Fruit fly (Drosophila melanogaster) whole organism, prepupa: Measurements from ENCODE around the gene Slob.

Experiments
- Blimp-1 ChIP-seq: fragments of 200-800 bp; sonication (Bioruptor generic); optimal IDR thresholded peaks from 3 replicates; lab custom pipeline; 2017; ENCODE audit warnings: missing biosample characterization, missing genetic modification characterization, mild to moderate bottlenecking, moderate library complexity, missing genetic modification reagents
- CG11902 ChIP-seq: fragments of 200-800 bp; sonication (Bioruptor generic); optimal IDR thresholded peaks from 3 replicates; lab custom pipeline; 2016; ENCODE audit warnings: missing biosample characterization, missing genetic modification characterization
- CG3032 ChIP-seq: fragments of 200-800 bp; optimal IDR thresholded peaks from 2 replicates; lab custom pipeline; 2019; ENCODE audit warnings: missing biosample characterization, mild to moderate bottlenecking, missing genetic modification characterization, moderate library complexity
- CG34406 ChIP-seq: fragments of 200-800 bp; sonication (Bioruptor generic); optimal IDR thresholded peaks from 3 replicates; lab custom pipeline; 2016; ENCODE audit warnings: missing biosample characterization, missing genetic modification characterization
- CG6163 ChIP-seq: fragments of 200-800 bp; sonication (Bioruptor generic); IDR thresholded peaks from 3 replicates; pipeline ENCODE4 v1.3.6; 2022; ENCODE audit warnings: missing biosample characterization, missing genetic modification characterization
- CG6854 ChIP-seq: fragments of 200-800 bp; sonication (Bioruptor generic); optimal IDR thresholded peaks from 2 replicates; lab custom pipeline; 2017; ENCODE audit warnings: missing biosample characterization, mild to moderate bottlenecking, missing genetic modification characterization
- Eip75B ChIP-seq: fragments of 200-800 bp; sonication (Bioruptor generic); optimal IDR thresholded peaks from 3 replicates; lab custom pipeline; 2016; ENCODE audit warnings: missing biosample characterization, missing genetic modification characterization
- Hr38 ChIP-seq: sonication (Bioruptor generic); optimal IDR thresholded peaks from 2 replicates; lab custom pipeline; 2016; ENCODE audit warnings: missing biosample characterization, missing genetic modification characterization
- OdsH ChIP-seq: fragments of 200-800 bp; sonication (Bioruptor generic); optimal IDR thresholded peaks from 3 replicates; lab custom pipeline; 2016; ENCODE audit warnings: missing biosample characterization, missing genetic modification characterization
- Sox14 ChIP-seq: fragments of 200-800 bp; sonication (Bioruptor generic); optimal IDR thresholded peaks from 3 replicates; lab custom pipeline; 2016; ENCODE audit warnings: missing biosample characterization, missing genetic modification characterization
- lz ChIP-seq: fragments of 200-800 bp; sonication (Bioruptor generic); optimal IDR thresholded peaks from 3 replicates; lab custom pipeline; 2016; ENCODE audit warnings: missing biosample characterization, missing genetic modification characterization
- salr ChIP-seq, 2 experiments: fragments of 200-800 bp; sonication (Bioruptor generic); optimal IDR thresholded peaks; 3 replicates each; lab custom pipeline; 2016 to 2018; ENCODE audit warnings: missing biosample characterization in 2 of 2, missing genetic modification characterization in 2 of 2, mild to moderate bottlenecking in 1 of 2

DNA sequence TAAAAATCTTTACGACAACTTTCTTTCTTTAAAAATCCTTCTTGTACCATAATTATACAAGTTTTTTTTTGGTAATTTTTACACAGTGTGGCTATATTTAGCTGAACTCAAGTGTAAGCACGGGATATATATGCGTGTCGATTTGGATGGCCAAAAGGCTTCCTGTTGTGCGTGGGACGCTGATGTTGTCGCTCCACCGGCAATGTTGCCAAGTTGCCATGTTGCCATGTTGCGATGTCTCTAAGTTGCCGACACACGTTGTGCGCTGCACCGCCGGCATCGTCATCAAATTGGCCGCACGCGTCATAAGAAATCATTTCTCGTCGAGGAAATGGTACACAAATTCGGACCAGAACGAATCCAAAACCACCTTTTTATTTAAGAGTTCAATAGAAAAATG, 44.2 kb downstream of the Slob start:
- TF ChIP-seq CG3032 (tag; lab: Kevin White, UChicago) (no peak), Hr38 (GFP tag; lab: Kevin White, UChicago) (no peak), Blimp-1 (GFP tag; lab: Kevin White, UChicago) (no peak), salr (GFP tag; optimal IDR thresholded peaks at IDR 0.05; lab: Kevin White, UChicago) (no peak), CG34406 (GFP tag; lab: Kevin White, UChicago) (no peak), OdsH (GFP tag; lab: Kevin White, UChicago) (no peak), CG6854 (GFP tag; lab: Kevin White, UChicago) (no peak), lz (GFP tag; lab: Kevin White, UChicago) (no peak), CG6163 (GFP tag; lab: Robert Waterston, UW) (no peak), Eip75B (GFP tag; lab: Kevin White, UChicago) (no peak), Sox14 (GFP tag; lab: Kevin White, UChicago) (no peak), CG11902 (no peak)
